Fruit fly (Drosophila melanogaster): Measurements from ENCODE around the gene Bulli.

Bulli gene

dm6 chr3L:6488405-6488804 is at the start of gene Bulli, which contains the start of gene CG10147 (continued):
- TF ChIP-seq inv (GFP tag; IDR thresholded peaks at IDR 0.05; ENCODE audit: partially characterized antibody) = peak; percentile 94
- TF ChIP-seq CG13424 (tag; optimal IDR thresholded peaks at IDR 0.05) = peak; percentile 98
- TF ChIP-seq CoRest (tag; optimal IDR thresholded peaks at IDR 0.05) = peak; percentile 98
- TF ChIP-seq CG7372 (GFP tag; IDR thresholded peaks at IDR 0.05) = peak; percentile 99
- TF ChIP-seq slou (GFP tag; optimal IDR thresholded peaks at IDR 0.05) = peak; percentile 97
- peak in 1 of 3 experiments; percentile 90 for TF ChIP-seq Stat92E (GFP tag; optimal IDR thresholded peaks at IDR 0.05)
- TF ChIP-seq crc (GFP tag; optimal IDR thresholded peaks at IDR 0.05) = peak; percentile 80
- peak; percentile 96 for TF ChIP-seq oc (tag; optimal IDR thresholded peaks at IDR 0.05)
- peak; percentile 94 for TF ChIP-seq Spps (tag; optimal IDR thresholded peaks at IDR 0.05)
- TF ChIP-seq stc (GFP tag; IDR thresholded peaks at IDR 0.05) = peak; percentile 93
- peak; percentile 51 for TF ChIP-seq pfk (GFP tag; optimal IDR thresholded peaks at IDR 0.05)
- TF ChIP-seq Dfd (GFP tag; optimal IDR thresholded peaks at IDR 0.05) = no peak
- no peak for TF ChIP-seq fru (optimal IDR thresholded peaks at IDR 0.05)
- TF ChIP-seq CG12155 (GFP tag; optimal IDR thresholded peaks at IDR 0.05) = peak; percentile 97
- peak; percentile 98 for TF ChIP-seq CG12769 (tag; optimal IDR thresholded peaks at IDR 0.05)
- TF ChIP-seq z (GFP tag; IDR thresholded peaks at IDR 0.05) = peak; percentile 58; the same call in 2 of the 3 replicates
- peak; percentile 91 for TF ChIP-seq mirr (GFP tag; optimal IDR thresholded peaks at IDR 0.05)
- peak; percentile 94 for TF ChIP-seq CG17612 (GFP tag; IDR thresholded peaks at IDR 0.05)
- peak; percentile 98 for TF ChIP-seq al (GFP tag; IDR thresholded peaks at IDR 0.05)
- TF ChIP-seq CG4617 (GFP tag; optimal IDR thresholded peaks at IDR 0.05; ENCODE audit: borderline replicate concordance) = peak; percentile 99
- peak; percentile 89 for TF ChIP-seq vfl (GFP tag; optimal IDR thresholded peaks at IDR 0.05)
- TF ChIP-seq CG9437 (GFP tag; optimal IDR thresholded peaks at IDR 0.05) = peak; percentile 85
- TF ChIP-seq YL-1 (GFP tag; optimal IDR thresholded peaks at IDR 0.05) = peak; percentile 91
- peak; percentile 99 for TF ChIP-seq Kr (GFP tag; optimal IDR thresholded peaks at IDR 0.05)
- peak; percentile 87 for TF ChIP-seq scrt (GFP tag; optimal IDR thresholded peaks at IDR 0.05)
- peak; percentile 99 for TF ChIP-seq Hr3 (GFP tag; optimal IDR thresholded peaks at IDR 0.05)
- TF ChIP-seq CG17568 (GFP tag; optimal IDR thresholded peaks at IDR 0.05) = no peak

dm6 chr3L:6439713-6440461 is 48.6 kb upstream of the Bulli start:
- no peak for TF ChIP-seq CG12744 (GFP tag; optimal IDR thresholded peaks at IDR 0.05)
- TF ChIP-seq CG3847 (GFP tag; IDR thresholded peaks at IDR 0.05) = 0 out of 2 replicates have a peak, but pooled peaks have one; percentile 7
- TF ChIP-seq CG2202 (tag; optimal IDR thresholded peaks at IDR 0.05) = no peak
- TF ChIP-seq cg (GFP tag; optimal IDR thresholded peaks at IDR 0.05) = peak; percentile 34
- TF ChIP-seq pb (GFP tag; optimal IDR thresholded peaks at IDR 0.05) = no peak
- peak; percentile 52 for TF ChIP-seq crol (GFP tag; IDR thresholded peaks at IDR 0.05)

DNA sequence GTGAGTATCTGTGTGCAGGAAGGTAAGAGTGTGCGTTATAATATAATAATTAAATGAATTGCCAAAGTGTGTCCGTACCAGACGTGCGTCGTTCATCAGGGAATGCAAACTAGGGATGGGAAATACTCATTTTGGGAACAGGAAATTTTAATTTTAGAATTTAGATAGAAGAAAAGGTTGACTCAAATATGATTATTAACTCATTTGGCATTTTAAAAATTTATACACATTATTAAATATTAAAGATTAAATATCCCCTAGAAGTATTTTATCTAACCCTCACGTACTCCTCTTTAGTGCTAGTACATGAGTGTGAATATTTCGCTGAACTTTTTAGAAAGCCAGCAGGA is 48.0 kb upstream of the Bulli start:
- no peak for TF ChIP-seq pnt (GFP tag; optimal IDR thresholded peaks at IDR 0.05)
- TF ChIP-seq CrebB (tag; optimal IDR thresholded peaks at IDR 0.05) = no peak
- no peak for TF ChIP-seq slbo (GFP tag; IDR thresholded peaks at IDR 0.05)
- TF ChIP-seq CG31224 (GFP tag; IDR thresholded peaks at IDR 0.05) = no peak
- TF ChIP-seq Hmr (GFP tag; optimal IDR thresholded peaks at IDR 0.05) = no peak

Data from whole organism, embryonic.